Worm (Caenorhabditis elegans) whole organism, young adult: ENCODE results near the gene T04F8.2.
A peak's percentile ranks its signal among the peaks of the same experiment; 100 is the strongest.

Source experiments
- B0035.1 ChIP-seq: sonication (generic microtip); optimal IDR thresholded peaks from 2 replicates; lab custom pipeline; 2016; ENCODE audit warnings: missing genetic modification characterization, mild to moderate bottlenecking, missing compliant biosample characterization, missing genotype, missing genetic modification reagents
- B0336.3 ChIP-seq: fragments of 200-800 bp; sonication (Bioruptor generic); IDR thresholded peaks from 2 replicates; pipeline ENCODE4 v1.3.6; 2022; ENCODE audit warnings: missing genetic modification characterization, missing compliant biosample characterization
- C17E4.6 ChIP-seq: fragments of 200-800 bp; sonication (Bioruptor generic); IDR thresholded peaks from 2 replicates; pipeline ENCODE4 v1.3.6; 2022; ENCODE audit warnings: missing genetic modification reagents, missing genetic modification characterization, missing compliant biosample characterization
- F23B12.7 ChIP-seq: sonication (generic microtip); optimal IDR thresholded peaks from 2 replicates; lab custom pipeline; 2017; ENCODE audit warnings: missing genetic modification characterization, mild to moderate bottlenecking, missing compliant biosample characterization, antibody characterized with exemption, moderate library complexity; ENCODE audit not compliant: insufficient read depth
- F37B4.10 ChIP-seq: fragments of 200-800 bp; sonication (Bioruptor generic); IDR thresholded peaks from 2 replicates; pipeline ENCODE4 v1.3.6; 2022; ENCODE audit warnings: missing genetic modification characterization, missing compliant biosample characterization
- F55B11.4 ChIP-seq: sonication (generic microtip); optimal IDR thresholded peaks from 2 replicates; lab custom pipeline; 2016; ENCODE audit warnings: missing compliant biosample characterization, missing genetic modification characterization, borderline replicate concordance; ENCODE audit not compliant: insufficient read depth
- F57A8.1 ChIP-seq: fragments of 200-800 bp; sonication (Bioruptor generic); optimal IDR thresholded peaks from 2 replicates; lab custom pipeline; 2018; ENCODE audit warnings: mild to moderate bottlenecking, missing genetic modification characterization, moderate library complexity, missing compliant biosample characterization
- F57C9.4 ChIP-seq: sonication (generic microtip); optimal IDR thresholded peaks from 2 replicates; lab custom pipeline; 2017; ENCODE audit warnings: mild to moderate bottlenecking, missing genetic modification characterization, missing compliant biosample characterization
- K12H6.12 ChIP-seq: fragments of 200-800 bp; sonication (Bioruptor generic); optimal IDR thresholded peaks from 2 replicates; lab custom pipeline; 2018; ENCODE audit warnings: mild to moderate bottlenecking, missing genetic modification characterization, missing compliant biosample characterization
- T26A5.8 ChIP-seq: sonication (generic microtip); optimal IDR thresholded peaks from 2 replicates; lab custom pipeline; 2016; ENCODE audit warnings: missing genetic modification characterization, missing compliant biosample characterization
- akir-1 ChIP-seq: fragments of 200-800 bp; sonication (Bioruptor generic); optimal IDR thresholded peaks from 2 replicates; lab custom pipeline; 2018; ENCODE audit warnings: mild to moderate bottlenecking, missing genetic modification characterization, moderate library complexity, missing compliant biosample characterization
- ama-1 ChIP-seq, 3 experiments: fragments of 150-350 bp in 1 of 3; sonication (generic microtip) in 2 of 3; optimal IDR thresholded peaks; 2 replicates each; lab custom pipeline; 2014 to 2018; ENCODE audit warnings: missing biosample characterization in 2 of 3, missing genetic modification characterization in 2 of 3, missing genetic modification reagents in 2 of 3
- atf-7 ChIP-seq: sonication (generic microtip); optimal IDR thresholded peaks from 2 replicates; lab custom pipeline; 2017; ENCODE audit warnings: mild to moderate bottlenecking, missing genetic modification characterization, missing compliant biosample characterization
- attf-6 ChIP-seq: fragments of 200-800 bp; sonication (Bioruptor generic); IDR thresholded peaks from 2 replicates; pipeline ENCODE4 v1.3.6; 2022; ENCODE audit warnings: missing genetic modification reagents, missing genetic modification characterization, missing compliant biosample characterization
- ccch-3 ChIP-seq: fragments of 200-800 bp; sonication (Bioruptor generic); optimal IDR thresholded peaks from 2 replicates; lab custom pipeline; 2018; ENCODE audit warnings: mild to moderate bottlenecking, missing genetic modification characterization, missing compliant biosample characterization
- cebp-1 ChIP-seq, 2 experiments: fragments of 200-800 bp in 1 of 2; sonication (Bioruptor generic) in 1 of 2; sonication (generic microtip) in 1 of 2; IDR thresholded peaks in 1 of 2; optimal IDR thresholded peaks in 1 of 2; 2 replicates each; pipeline versions ENCODE4 v1.3.6 to Lab custom; 2017 to 2022; ENCODE audit warnings: missing compliant biosample characterization in 2 of 2, missing genetic modification characterization in 2 of 2, mild to moderate bottlenecking in 1 of 2, missing genetic modification reagents in 1 of 2, moderate library complexity in 1 of 2
- ceh-100 ChIP-seq: fragments of 200-800 bp; sonication (Bioruptor generic); IDR thresholded peaks from 2 replicates; pipeline ENCODE4 v1.3.6; 2022; ENCODE audit warnings: missing genetic modification reagents, missing genetic modification characterization, missing compliant biosample characterization
- ceh-91 ChIP-seq: fragments of 200-800 bp; sonication (Bioruptor generic); IDR thresholded peaks from 2 replicates; pipeline ENCODE4 v1.3.6; 2022; ENCODE audit warnings: missing genetic modification reagents, missing genetic modification characterization, missing compliant biosample characterization
- efl-1 ChIP-seq: fragments of 150-350 bp; optimal IDR thresholded peaks from 2 replicates; lab custom pipeline; 2014; ENCODE audit warnings: missing biosample characterization, missing genetic modification reagents, missing genetic modification characterization
- egl-44 ChIP-seq: fragments of 200-800 bp; sonication (Bioruptor generic); IDR thresholded peaks from 2 replicates; pipeline ENCODE4 v1.3.6; 2022; ENCODE audit warnings: missing genetic modification reagents, missing genetic modification characterization, missing compliant biosample characterization
- ekl-4 ChIP-seq: fragments of 200-800 bp; sonication (Bioruptor generic); IDR thresholded peaks from 2 replicates; pipeline ENCODE4 v1.3.6; 2022; ENCODE audit warnings: missing genetic modification reagents, missing genetic modification characterization, missing compliant biosample characterization
- gei-17 ChIP-seq: fragments of 200-800 bp; sonication (Bioruptor generic); optimal IDR thresholded peaks from 2 replicates; lab custom pipeline; 2018; ENCODE audit warnings: mild to moderate bottlenecking, missing genetic modification characterization, missing compliant biosample characterization
- hlh-12 ChIP-seq: sonication (generic microtip); optimal IDR thresholded peaks from 2 replicates; lab custom pipeline; 2016; ENCODE audit warnings: missing genetic modification characterization, missing compliant biosample characterization
- hlh-26 ChIP-seq: fragments of 200-800 bp; sonication (Bioruptor generic); conservative IDR thresholded peaks from 2 replicates; pipeline ENCODE4 v1.3.6; 2022; ENCODE audit warnings: missing genetic modification reagents, missing genetic modification characterization, missing compliant biosample characterization
- hmg-1.2 ChIP-seq: fragments of 200-800 bp; sonication (Bioruptor generic); IDR thresholded peaks from 2 replicates; pipeline ENCODE4 v1.3.6; 2022; ENCODE audit warnings: missing genetic modification reagents, missing genetic modification characterization, missing compliant biosample characterization
- lag-1 ChIP-seq: fragments of 200-800 bp; sonication (Bioruptor generic); IDR thresholded peaks from 2 replicates; pipeline ENCODE4 v1.3.6; 2022; ENCODE audit warnings: missing genetic modification reagents, missing genetic modification characterization, missing compliant biosample characterization
- let-526 ChIP-seq: fragments of 200-800 bp; sonication (Bioruptor generic); IDR thresholded peaks from 2 replicates; pipeline ENCODE4 v1.3.6; 2022; ENCODE audit warnings: missing genetic modification reagents, missing genetic modification characterization, missing compliant biosample characterization
- lin-40 ChIP-seq: sonication (generic microtip); optimal IDR thresholded peaks from 2 replicates; lab custom pipeline; 2016; ENCODE audit warnings: missing genetic modification characterization, mild to moderate bottlenecking, missing compliant biosample characterization, missing genotype, missing genetic modification reagents
- lin-54 ChIP-seq: fragments of 200-800 bp; sonication (Bioruptor generic); optimal IDR thresholded peaks from 2 replicates; lab custom pipeline; 2018; ENCODE audit warnings: mild to moderate bottlenecking, missing genetic modification characterization, missing compliant biosample characterization
- lsl-1 ChIP-seq: fragments of 200-800 bp; sonication (Bioruptor generic); optimal IDR thresholded peaks from 2 replicates; lab custom pipeline; 2018; ENCODE audit warnings: mild to moderate bottlenecking, missing genetic modification characterization, moderate library complexity, missing compliant biosample characterization
- madf-10 ChIP-seq: sonication (generic microtip); optimal IDR thresholded peaks from 2 replicates; lab custom pipeline; 2016; ENCODE audit warnings: mild to moderate bottlenecking, missing genetic modification characterization, missing compliant biosample characterization
- madf-3 ChIP-seq: fragments of 200-800 bp; sonication (Bioruptor generic); IDR thresholded peaks from 2 replicates; pipeline ENCODE4 v1.3.6; 2022; ENCODE audit warnings: missing genetic modification reagents, missing genetic modification characterization, missing compliant biosample characterization
- madf-6 ChIP-seq: fragments of 200-800 bp; sonication (Bioruptor generic); IDR thresholded peaks from 2 replicates; pipeline ENCODE4 v1.3.6; 2022; ENCODE audit warnings: missing genetic modification reagents, missing genetic modification characterization, missing compliant biosample characterization
- mel-28 ChIP-seq: sonication (generic microtip); optimal IDR thresholded peaks from 2 replicates; lab custom pipeline; 2016; ENCODE audit warnings: borderline replicate concordance, mild to moderate bottlenecking, missing genetic modification characterization, missing compliant biosample characterization
- mes-4 ChIP-seq: sonication (generic microtip); optimal IDR thresholded peaks from 2 replicates; lab custom pipeline; 2016; ENCODE audit warnings: missing genotype, missing genetic modification characterization, missing compliant biosample characterization
- nhr-27 ChIP-seq: fragments of 200-800 bp; sonication (Bioruptor generic); optimal IDR thresholded peaks from 2 replicates; lab custom pipeline; 2018; ENCODE audit warnings: mild to moderate bottlenecking, missing genetic modification characterization, moderate library complexity, missing compliant biosample characterization
- pbrm-1 ChIP-seq: fragments of 200-800 bp; sonication (Bioruptor generic); IDR thresholded peaks from 2 replicates; pipeline ENCODE4 v1.3.6; 2022; ENCODE audit warnings: missing genetic modification reagents, missing genetic modification characterization, missing compliant biosample characterization
- rcor-1 ChIP-seq: fragments of 200-800 bp; sonication (Bioruptor generic); IDR thresholded peaks from 2 replicates; pipeline ENCODE4 v1.3.6; 2022; ENCODE audit warnings: missing genetic modification reagents, missing genetic modification characterization, missing compliant biosample characterization
- rec-8 ChIP-seq, 2 experiments: sonication (generic microtip); optimal IDR thresholded peaks; 2 replicates each; lab custom pipeline; 2016; ENCODE audit warnings: mild to moderate bottlenecking in 2 of 2, missing genetic modification characterization in 2 of 2, missing genetic modification reagents in 2 of 2, missing genotype in 2 of 2, missing biosample characterization in 1 of 2, missing compliant biosample characterization in 1 of 2, moderate library complexity in 1 of 2
- snpc-3.4 ChIP-seq: sonication (generic microtip); optimal IDR thresholded peaks from 2 replicates; lab custom pipeline; 2017; ENCODE audit warnings: missing genetic modification characterization, mild to moderate bottlenecking, missing compliant biosample characterization, antibody characterized with exemption, moderate library complexity, missing genotype, missing genetic modification reagents
- somi-1 ChIP-seq: fragments of 200-800 bp; sonication (Bioruptor generic); optimal IDR thresholded peaks from 2 replicates; lab custom pipeline; 2018; ENCODE audit warnings: mild to moderate bottlenecking, missing genetic modification characterization, missing compliant biosample characterization
- tbp1 ChIP-seq: fragments of 200-800 bp; sonication (Bioruptor generic); optimal IDR thresholded peaks from 2 replicates; lab custom pipeline; 2018; ENCODE audit warnings: mild to moderate bottlenecking, missing genetic modification characterization, missing compliant biosample characterization
- zfh-2 ChIP-seq: fragments of 200-800 bp; sonication (Bioruptor generic); conservative IDR thresholded peaks from 2 replicates; pipeline ENCODE4 v1.3.6; 2022; ENCODE audit warnings: missing genetic modification reagents, missing genetic modification characterization, missing compliant biosample characterization
- ztf-22 ChIP-seq: fragments of 200-800 bp; sonication (Bioruptor generic); optimal IDR thresholded peaks from 2 replicates; lab custom pipeline; 2018; ENCODE audit warnings: mild to moderate bottlenecking, missing genetic modification characterization, moderate library complexity, missing compliant biosample characterization
- ztf-3 ChIP-seq: fragments of 200-800 bp; sonication (Bioruptor generic); optimal IDR thresholded peaks from 2 replicates; lab custom pipeline; 2018; ENCODE audit warnings: mild to moderate bottlenecking, missing genetic modification characterization, missing compliant biosample characterization

The T04F8.2 gene

DNA sequence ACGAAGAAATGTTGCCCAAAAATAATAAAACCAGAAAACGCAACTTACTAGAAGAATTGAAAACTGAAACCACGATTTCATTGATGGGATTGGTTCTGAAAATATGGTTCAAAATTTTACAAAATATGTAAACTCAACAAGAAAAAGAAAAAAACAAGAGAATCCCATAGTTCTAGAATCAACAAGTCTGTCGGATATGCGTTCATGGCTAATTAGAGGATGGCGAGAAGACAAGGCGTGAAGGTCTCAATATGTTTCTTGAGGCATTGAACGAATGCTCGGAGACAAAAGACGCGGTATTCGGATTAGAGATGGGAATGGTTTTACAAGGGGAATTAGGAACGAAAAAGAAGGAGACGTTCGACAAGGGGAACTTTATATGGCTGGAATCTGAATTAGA lies 5.6 kb downstream of the T04F8.2 start, which contains the start of gene cutl-11:
Gene cutl-11 (minus strand): TSS at position 101 of the 400 bp plus-strand sequence.
- no peak for TF ChIP-seq hlh-12 (tag; lab: Kevin White, UChicago)
- no peak for TF ChIP-seq lsl-1 (GFP tag; lab: Kevin White, UChicago)
- no peak for TF ChIP-seq gei-17 (GFP tag; lab: Kevin White, UChicago)
- TF ChIP-seq rcor-1 (GFP tag; lab: Robert Waterston, UW) = no peak
- no peak for TF ChIP-seq lin-40 (tag; lab: Kevin White, UChicago)
- no peak for TF ChIP-seq F23B12.7
- no peak for TF ChIP-seq egl-44 (GFP tag; lab: Robert Waterston, UW)
- TF ChIP-seq T26A5.8 = no peak
- no peak for TF ChIP-seq snpc-3.4
- no peak for TF ChIP-seq madf-3
- TF ChIP-seq ceh-100 (GFP tag; lab: Robert Waterston, UW) = no peak
- no peak for TF ChIP-seq ama-1 (optimal IDR thresholded peaks at IDR 0.05; lab: Kevin White, UChicago)
- no peak for TF ChIP-seq ama-1 (GFP tag; optimal IDR thresholded peaks at IDR 0.05; lab: Kevin White, UChicago)
- TF ChIP-seq attf-6 (GFP tag; lab: Robert Waterston, UW) = no peak
- no peak for TF ChIP-seq hlh-26 (GFP tag; lab: Robert Waterston, UW)

DNA sequence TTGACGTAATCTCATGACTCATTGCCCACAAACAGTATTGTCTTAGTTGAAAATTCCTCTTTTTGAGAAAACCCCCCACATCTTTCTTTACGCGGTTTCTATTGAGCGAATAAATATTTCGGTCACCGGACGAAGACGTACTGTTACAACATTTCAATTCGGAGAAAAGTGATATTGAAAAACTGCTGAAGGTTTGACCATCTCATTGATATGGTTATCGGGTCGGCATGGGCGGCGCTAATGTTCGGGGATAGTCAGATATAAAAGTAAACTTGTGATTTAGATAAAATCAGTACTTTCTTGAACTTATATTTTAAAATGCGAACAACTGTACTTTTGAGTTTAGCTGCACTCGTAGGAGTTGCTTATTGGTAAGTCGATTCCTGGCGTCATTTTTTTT lies 9.2 kb downstream of the T04F8.2 start, which contains the start of gene T04F8.8:
Gene T04F8.8 (plus strand): TSS at position 301 of the 400 bp plus-strand sequence.
- no peak for TF ChIP-seq mel-28 (tag; lab: Kevin White, UChicago)
- TF ChIP-seq B0336.3 (GFP tag; lab: Robert Waterston, UW) = no peak
- TF ChIP-seq C17E4.6 (GFP tag; lab: Robert Waterston, UW) = no peak
- no peak for TF ChIP-seq ztf-3 (GFP tag; lab: Kevin White, UChicago)
- no peak for TF ChIP-seq let-526 (GFP tag; lab: Robert Waterston, UW)
- TF ChIP-seq madf-10 (tag; lab: Kevin White, UChicago) = no peak
- no peak for TF ChIP-seq F57A8.1 (GFP tag; lab: Kevin White, UChicago)
- TF ChIP-seq ekl-4 (GFP tag; lab: Robert Waterston, UW) = no peak
- no peak for TF ChIP-seq rec-8 (tag; optimal IDR thresholded peaks at IDR 0.05; lab: Kevin White, UChicago)
- TF ChIP-seq ceh-91 (GFP tag; lab: Robert Waterston, UW) = no peak
- TF ChIP-seq lin-54 (GFP tag; lab: Kevin White, UChicago) = no peak
- TF ChIP-seq ccch-3 (GFP tag; lab: Kevin White, UChicago) = no peak
- no peak for TF ChIP-seq pbrm-1
- no peak for TF ChIP-seq lag-1 (GFP tag; lab: Robert Waterston, UW)
- no peak for TF ChIP-seq madf-3

DNA sequence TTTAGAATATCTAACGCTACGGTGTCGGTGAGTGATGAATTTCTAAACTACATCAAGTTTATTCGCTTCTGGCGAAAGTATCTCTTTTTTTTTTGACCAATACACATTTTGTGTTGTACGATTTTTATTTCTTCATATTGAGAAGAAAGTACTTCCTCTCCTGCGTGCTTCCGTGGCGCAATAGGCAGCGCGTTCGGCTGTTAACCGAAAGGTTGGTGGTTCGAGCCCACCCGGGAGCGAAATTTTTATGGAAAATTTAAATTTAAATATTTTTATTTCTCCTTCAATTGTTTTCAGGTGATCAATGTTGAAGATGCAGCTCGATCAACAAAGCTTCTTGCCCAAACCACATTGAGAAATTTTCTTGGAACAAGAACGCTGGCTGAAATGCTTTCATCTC lies 10.9 kb downstream of the T04F8.2 start:
- TF ChIP-seq egl-44 (GFP tag; lab: Robert Waterston, UW) (no peak), akir-1 (GFP tag; lab: Kevin White, UChicago) (no peak), mes-4 (tag; lab: Kevin White, UChicago) (peak; percentile 38), cebp-1 (GFP tag; IDR thresholded peaks at IDR 0.05; lab: Robert Waterston, UW) (no peak), cebp-1 (tag; optimal IDR thresholded peaks at IDR 0.05; lab: Kevin White, UChicago) (peak; percentile 56), K12H6.12 (tag; lab: Kevin White, UChicago) (no peak), atf-7 (peak; percentile 17), B0035.1 (peak; percentile 23), tbp1 (GFP tag; lab: Kevin White, UChicago) (peak; percentile 91), F55B11.4 (tag; lab: Kevin White, UChicago) (no peak), nhr-27 (tag; lab: Kevin White, UChicago) (no peak), somi-1 (GFP tag; lab: Kevin White, UChicago) (peak; percentile 19), madf-10 (tag; lab: Kevin White, UChicago) (peak; percentile 32), efl-1 (GFP tag; lab: Kevin White, UChicago) (no peak), madf-6 (peak; percentile 10; the same call in 1 of the 2 replicates), zfh-2 (GFP tag; lab: Robert Waterston, UW) (no peak), ztf-22 (GFP tag; lab: Kevin White, UChicago) (no peak), lin-40 (tag; lab: Kevin White, UChicago) (peak; percentile 47), lsl-1 (GFP tag; lab: Kevin White, UChicago) (no peak), F57C9.4 (no peak), let-526 (GFP tag; lab: Robert Waterston, UW) (no peak), F37B4.10 (GFP tag; lab: Robert Waterston, UW) (no peak), hmg-1.2 (GFP tag; lab: Robert Waterston, UW) (peak; percentile 55)
